Worm (Caenorhabditis elegans) whole organism, dauer: Measurements from ENCODE around the gene rgs-6.

Source experiments
- unc-62 ChIP-seq: sonication (generic microtip); optimal IDR thresholded peaks from 2 replicates; lab custom pipeline; 2017; ENCODE audit warnings: missing biosample characterization, missing genetic modification reagents, missing genetic modification characterization

The rgs-6 gene

ce11 chrX:5724544-5724943 is 9.0 kb downstream of the rgs-6 start:
- no peak for TF ChIP-seq unc-62 (GFP tag; lab: Kevin White, UChicago)

ce11 chrX:5723758-5724157 is 9.8 kb downstream of the rgs-6 start:
- no peak for TF ChIP-seq unc-62 (GFP tag; lab: Kevin White, UChicago)

- TF ChIP-seq unc-62 (GFP tag; lab: Kevin White, UChicago), result no peak
Measured at ce11 chrX:5720929-5721328, 12.6 kb downstream of the rgs-6 start.

ce11 chrX:5720124-5720523 is 13.5 kb downstream of the rgs-6 start, which contains the start of gene C41G11.1:
C41G11.1 (minus strand) TSS chrX:5720224.
- TF ChIP-seq unc-62 (GFP tag; lab: Kevin White, UChicago), result no peak

ce11 chrX:5715831-5716364 is 17.7 kb downstream of the rgs-6 start:
- TF ChIP-seq unc-62 (GFP tag; lab: Kevin White, UChicago), result no peak

- TF ChIP-seq unc-62 (GFP tag; lab: Kevin White, UChicago), result no peak
Measured at ce11 chrX:5715369-5715768, 18.2 kb downstream of the rgs-6 start.

- no peak for TF ChIP-seq unc-62 (GFP tag; lab: Kevin White, UChicago)
Measured at ce11 chrX:5714077-5714675, 19.4 kb downstream of the rgs-6 start, which contains the start of gene cyp-43A1. cyp-43A1 (plus strand) TSS chrX:5714522.

- TF ChIP-seq unc-62 (GFP tag; lab: Kevin White, UChicago), result no peak
Measured at ce11 chrX:5713479-5713878, 20.1 kb downstream of the rgs-6 start.

ce11 chrX:5710637-5711036 is 22.9 kb downstream of the rgs-6 start, which contains the start of gene cat-1:
cat-1 (minus strand) TSS chrX:5710737.
- TF ChIP-seq unc-62 (GFP tag; lab: Kevin White, UChicago), result no peak

- TF ChIP-seq unc-62 (GFP tag; lab: Kevin White, UChicago), result no peak
Measured at ce11 chrX:5709205-5709604, 24.4 kb downstream of the rgs-6 start.

- TF ChIP-seq unc-62 (GFP tag; lab: Kevin White, UChicago), result no peak
Measured at ce11 chrX:5707809-5708208, 25.8 kb downstream of the rgs-6 start.

- no peak for TF ChIP-seq unc-62 (GFP tag; lab: Kevin White, UChicago)
Measured at ce11 chrX:5699555-5699954, 34.0 kb downstream of the rgs-6 start.

ce11 chrX:5698419-5698818 is 35.2 kb downstream of the rgs-6 start:
- no peak for TF ChIP-seq unc-62 (GFP tag; lab: Kevin White, UChicago)

- no peak for TF ChIP-seq unc-62 (GFP tag; lab: Kevin White, UChicago)
Measured at ce11 chrX:5697208-5697607, 36.4 kb downstream of the rgs-6 start, which contains the start of gene W01C8.5. W01C8.5 (minus strand) TSS chrX:5697308.

ce11 chrX:5696197-5696596 is 37.4 kb downstream of the rgs-6 start:
- no peak for TF ChIP-seq unc-62 (GFP tag; lab: Kevin White, UChicago)

ce11 chrX:5695416-5695815 is 38.2 kb downstream of the rgs-6 start:
- no peak for TF ChIP-seq unc-62 (GFP tag; lab: Kevin White, UChicago)

ce11 chrX:5692099-5692498 is 41.5 kb downstream of the rgs-6 start, which contains the start of gene W01C8.1:
W01C8.1 (plus strand) TSS chrX:5692399.
- TF ChIP-seq unc-62 (GFP tag; lab: Kevin White, UChicago), result no peak
